Worm (Caenorhabditis elegans) whole organism, early embryonic: ENCODE data around the gene spe-51.

ENCODE experiments used
- F13C5.2 ChIP-seq: sonication (generic microtip); optimal IDR thresholded peaks from 2 replicates; lab custom pipeline; 2017; ENCODE audit warnings: mild to moderate bottlenecking, missing genetic modification characterization, inconsistent platforms, missing compliant biosample characterization
- aly-1 ChIP-seq: sonication (generic microtip); optimal IDR thresholded peaks from 2 replicates; lab custom pipeline; 2016; ENCODE audit warnings: missing genetic modification characterization, missing compliant biosample characterization
- ama-1 ChIP-seq: fragments of 150-350 bp; optimal IDR thresholded peaks from 2 replicates; lab custom pipeline; 2014
- ets-7 ChIP-seq: sonication (generic microtip); optimal IDR thresholded peaks from 2 replicates; lab custom pipeline; 2016; ENCODE audit warnings: missing genotype, missing genetic modification characterization, missing compliant biosample characterization
- flt-1 ChIP-seq: fragments of 200-800 bp; sonication (Bioruptor generic); IDR thresholded peaks from 2 replicates; pipeline ENCODE4 v1.3.6; 2022; ENCODE audit warnings: missing genetic modification characterization, missing compliant biosample characterization
- sea-1 ChIP-seq: fragments of 200-800 bp; sonication (Bioruptor generic); conservative IDR thresholded peaks from 2 replicates; pipeline ENCODE4 v1.3.6; 2022; ENCODE audit warnings: missing genetic modification characterization, missing compliant biosample characterization
- tbx-11 ChIP-seq: fragments of 200-800 bp; sonication (Bioruptor generic); IDR thresholded peaks from 2 replicates; pipeline ENCODE4 v1.3.6; 2022; ENCODE audit warnings: missing genetic modification characterization, missing compliant biosample characterization
- tra-4 ChIP-seq: sonication (generic microtip); optimal IDR thresholded peaks from 2 replicates; lab custom pipeline; 2017; ENCODE audit warnings: missing genetic modification characterization, missing compliant biosample characterization

DNA sequence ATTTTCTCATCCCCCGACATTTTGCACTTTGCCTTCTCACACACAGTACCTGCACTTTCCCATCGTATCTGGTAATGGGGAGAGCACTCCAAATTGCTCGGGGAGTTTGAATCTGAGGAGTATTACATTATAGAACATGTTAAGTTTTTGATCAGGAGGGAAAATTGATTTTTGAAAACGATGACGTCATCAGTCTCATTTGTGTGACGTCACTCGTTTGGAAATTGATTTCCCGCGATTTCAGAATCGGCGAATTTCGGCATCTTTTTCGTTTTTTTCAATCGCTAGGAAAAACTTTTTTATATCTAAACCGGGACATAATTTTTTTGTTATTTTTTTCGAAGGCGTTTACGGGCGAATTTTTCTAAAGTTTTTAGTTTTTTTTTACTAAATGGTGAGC is 19.2 kb upstream of the spe-51 start:
- TF ChIP-seq flt-1 (GFP tag; lab: Robert Waterston, UW) = no peak
- TF ChIP-seq sea-1 (GFP tag; lab: Robert Waterston, UW) = no peak
- TF ChIP-seq ama-1 = no peak
- no peak for TF ChIP-seq tra-4
- TF ChIP-seq tbx-11 = no peak
- no peak for TF ChIP-seq F13C5.2 (tag; lab: Kevin White, UChicago)
- TF ChIP-seq ets-7 (tag; lab: Kevin White, UChicago) = no peak
- TF ChIP-seq aly-1 = no peak
